Fruit fly (Drosophila melanogaster) whole organism, embryonic: ENCODE results near the gene ND-PDSW.

Source experiments
- Ada2b ChIP-seq: fragments of 200-800 bp; sonication (Bioruptor generic); IDR thresholded peaks from 2 replicates; pipeline ENCODE4 v1.3.6; 2022; ENCODE audit warnings: missing biosample characterization, missing genetic modification characterization
- Atf-2 ChIP-seq: fragments of 200-800 bp; sonication (Bioruptor generic); optimal IDR thresholded peaks from 2 replicates; lab custom pipeline; 2016; ENCODE audit warnings: missing biosample characterization, missing genetic modification characterization
- B-H2 ChIP-seq: fragments of 200-800 bp; sonication (Bioruptor generic); optimal IDR thresholded peaks from 2 replicates; lab custom pipeline; 2018; ENCODE audit warnings: missing biosample characterization, mild to moderate bottlenecking, missing genetic modification characterization
- BEAF-32 ChIP-seq: fragments of 200-800 bp; sonication (Bioruptor generic); optimal IDR thresholded peaks from 3 replicates; lab custom pipeline; 2017; ENCODE audit warnings: missing biosample characterization, missing genetic modification characterization, mild to moderate bottlenecking, moderate library complexity, missing genetic modification reagents
- CG11093 ChIP-seq: fragments of 200-800 bp; sonication (Bioruptor generic); IDR thresholded peaks from 3 replicates; pipeline ENCODE4 v1.3.6; 2022; ENCODE audit warnings: missing biosample characterization, missing genetic modification characterization
- CG12155 ChIP-seq: fragments of 200-800 bp; sonication (Bioruptor generic); optimal IDR thresholded peaks from 3 replicates; lab custom pipeline; 2016; ENCODE audit warnings: missing biosample characterization, missing genetic modification characterization
- CG14441 ChIP-seq: fragments of 200-800 bp; sonication (Bioruptor generic); IDR thresholded peaks from 2 replicates; pipeline ENCODE4 v1.3.6; 2022; ENCODE audit warnings: missing biosample characterization, missing genetic modification characterization
- CG15011 ChIP-seq: fragments of 200-800 bp; sonication (Bioruptor generic); optimal IDR thresholded peaks from 3 replicates; lab custom pipeline; 2018; ENCODE audit warnings: missing biosample characterization, mild to moderate bottlenecking, missing genetic modification characterization
- CG15479 ChIP-seq: fragments of 200-800 bp; sonication (Bioruptor generic); optimal IDR thresholded peaks from 3 replicates; lab custom pipeline; 2019; ENCODE audit warnings: missing biosample characterization, mild to moderate bottlenecking, missing genetic modification characterization, moderate library complexity
- CG18262 ChIP-seq: fragments of 200-800 bp; optimal IDR thresholded peaks from 3 replicates; lab custom pipeline; 2019; ENCODE audit warnings: missing biosample characterization, mild to moderate bottlenecking, missing genetic modification characterization, moderate library complexity
- CG18764 ChIP-seq: fragments of 200-800 bp; sonication (Bioruptor generic); optimal IDR thresholded peaks from 3 replicates; lab custom pipeline; 2016; ENCODE audit warnings: missing biosample characterization, missing genetic modification characterization
- CG2202 ChIP-seq: fragments of 200-800 bp; sonication (Bioruptor generic); optimal IDR thresholded peaks from 2 replicates; lab custom pipeline; 2018; ENCODE audit warnings: missing biosample characterization, mild to moderate bottlenecking, missing genetic modification characterization
- CG34224 ChIP-seq: fragments of 200-800 bp; sonication (Bioruptor generic); IDR thresholded peaks from 3 replicates; pipeline ENCODE4 v1.3.6; 2022; ENCODE audit warnings: missing biosample characterization, missing genetic modification characterization; ENCODE audit not compliant: partially characterized antibody
- CG34376 ChIP-seq: fragments of 200-800 bp; sonication (Bioruptor generic); optimal IDR thresholded peaks from 2 replicates; lab custom pipeline; 2018; ENCODE audit warnings: missing biosample characterization, mild to moderate bottlenecking, missing genetic modification characterization
- CG3847 ChIP-seq: fragments of 200-800 bp; sonication (Bioruptor generic); IDR thresholded peaks from 2 replicates; pipeline ENCODE4 v1.3.6; 2022; ENCODE audit warnings: missing biosample characterization, missing genetic modification characterization
- CG7271 ChIP-seq: fragments of 200-800 bp; sonication (Bioruptor generic); optimal IDR thresholded peaks from 2 replicates; lab custom pipeline; 2018; ENCODE audit warnings: missing biosample characterization, mild to moderate bottlenecking, missing genetic modification characterization, moderate library complexity
- CG7745 ChIP-seq: fragments of 200-800 bp; sonication (Bioruptor generic); optimal IDR thresholded peaks from 2 replicates; lab custom pipeline; 2018; ENCODE audit warnings: missing biosample characterization, mild to moderate bottlenecking, missing genetic modification characterization, moderate library complexity
- CG7786 ChIP-seq: fragments of 200-800 bp; sonication (Bioruptor generic); optimal IDR thresholded peaks from 2 replicates; lab custom pipeline; 2016; ENCODE audit warnings: missing biosample characterization, missing genetic modification characterization
- CTCF ChIP-seq: fragments of 200-800 bp; sonication (Bioruptor generic); optimal IDR thresholded peaks from 2 replicates; lab custom pipeline; 2017; ENCODE audit warnings: missing biosample characterization, mild to moderate bottlenecking, missing genetic modification characterization, moderate library complexity
- D19A ChIP-seq: fragments of 200-800 bp; optimal IDR thresholded peaks from 3 replicates; lab custom pipeline; 2019; ENCODE audit warnings: missing biosample characterization, mild to moderate bottlenecking, missing genetic modification characterization, moderate library complexity
- Dip2 ChIP-seq: fragments of 200-800 bp; sonication (Bioruptor generic); IDR thresholded peaks from 2 replicates; pipeline ENCODE4 v1.3.6; 2022; ENCODE audit warnings: missing biosample characterization, missing genetic modification characterization
- Fer2 ChIP-seq: fragments of 200-800 bp; sonication (Bioruptor generic); optimal IDR thresholded peaks from 2 replicates; lab custom pipeline; 2018; ENCODE audit warnings: missing biosample characterization, mild to moderate bottlenecking, missing genetic modification characterization, moderate library complexity
- Hsf ChIP-seq: fragments of 200-800 bp; sonication (Bioruptor generic); optimal IDR thresholded peaks from 3 replicates; lab custom pipeline; 2016; ENCODE audit warnings: missing biosample characterization, missing genetic modification characterization
- MESR4 ChIP-seq: fragments of 200-800 bp; sonication (Bioruptor generic); optimal IDR thresholded peaks from 2 replicates; lab custom pipeline; 2018; ENCODE audit warnings: missing biosample characterization, mild to moderate bottlenecking, missing genetic modification characterization, moderate library complexity
- Mad ChIP-seq: fragments of 200-800 bp; sonication (Bioruptor generic); optimal IDR thresholded peaks from 2 replicates; lab custom pipeline; 2016; ENCODE audit warnings: missing biosample characterization, missing genetic modification characterization
- Mrtf ChIP-seq: fragments of 200-800 bp; sonication (Bioruptor generic); IDR thresholded peaks from 3 replicates; pipeline ENCODE4 v1.3.6; 2022; ENCODE audit warnings: missing biosample characterization, missing genetic modification characterization
- Neu2 ChIP-seq: fragments of 200-800 bp; sonication (Bioruptor generic); optimal IDR thresholded peaks from 3 replicates; lab custom pipeline; 2016; ENCODE audit warnings: missing biosample characterization, missing genetic modification characterization, borderline replicate concordance
- Poxn ChIP-seq: fragments of 200-800 bp; sonication (Bioruptor generic); IDR thresholded peaks from 2 replicates; pipeline ENCODE4 v1.3.6; 2022; ENCODE audit warnings: missing biosample characterization, missing genetic modification characterization
- Ravus ChIP-seq: fragments of 200-800 bp; sonication (Bioruptor generic); IDR thresholded peaks from 2 replicates; pipeline ENCODE4 v1.3.6; 2022; ENCODE audit warnings: missing biosample characterization, missing genetic modification characterization
- Scr ChIP-seq: fragments of 200-800 bp; sonication (Bioruptor generic); IDR thresholded peaks from 2 replicates; pipeline ENCODE4 v1.3.6; 2022; ENCODE audit warnings: missing biosample characterization, missing genetic modification characterization; ENCODE audit not compliant: partially characterized antibody
- Side ChIP-seq: fragments of 200-800 bp; sonication (Bioruptor generic); optimal IDR thresholded peaks from 2 replicates; lab custom pipeline; 2016; ENCODE audit warnings: missing biosample characterization, missing genetic modification characterization
- al ChIP-seq: fragments of 200-800 bp; sonication (Bioruptor generic); IDR thresholded peaks from 2 replicates; pipeline ENCODE4 v1.3.6; 2022; ENCODE audit warnings: missing biosample characterization, missing genetic modification characterization
- amos ChIP-seq: fragments of 200-800 bp; sonication (Bioruptor generic); IDR thresholded peaks from 2 replicates; pipeline ENCODE4 v1.3.6; 2022; ENCODE audit warnings: missing biosample characterization, missing genetic modification characterization; ENCODE audit not compliant: partially characterized antibody
- da ChIP-seq: fragments of 200-800 bp; sonication (Bioruptor generic); optimal IDR thresholded peaks from 2 replicates; lab custom pipeline; 2016; ENCODE audit warnings: missing biosample characterization, missing genetic modification characterization
- fd102C ChIP-seq: fragments of 200-800 bp; sonication (Bioruptor generic); optimal IDR thresholded peaks from 2 replicates; lab custom pipeline; 2018; ENCODE audit warnings: missing biosample characterization, mild to moderate bottlenecking, missing genetic modification characterization, moderate library complexity
- fd96Cb ChIP-seq: fragments of 200-800 bp; sonication (Bioruptor generic); optimal IDR thresholded peaks from 2 replicates; lab custom pipeline; 2018; ENCODE audit warnings: missing biosample characterization, mild to moderate bottlenecking, missing genetic modification characterization, moderate library complexity
- gfzf ChIP-seq: fragments of 200-800 bp; sonication (Bioruptor generic); optimal IDR thresholded peaks from 2 replicates; lab custom pipeline; 2016; ENCODE audit warnings: missing biosample characterization, mild to moderate bottlenecking, missing genetic modification characterization, moderate library complexity
- lab ChIP-seq: fragments of 200-800 bp; sonication (Bioruptor generic); optimal IDR thresholded peaks from 3 replicates; lab custom pipeline; 2017; ENCODE audit warnings: missing biosample characterization, missing genetic modification characterization, mild to moderate bottlenecking, moderate library complexity, missing genetic modification reagents
- lmd ChIP-seq: fragments of 200-800 bp; sonication (Bioruptor generic); IDR thresholded peaks from 2 replicates; pipeline ENCODE4 v1.3.6; 2022; ENCODE audit warnings: missing biosample characterization, missing genetic modification characterization
- luna ChIP-seq: fragments of 200-800 bp; sonication (Bioruptor generic); optimal IDR thresholded peaks from 2 replicates; lab custom pipeline; 2016; ENCODE audit warnings: missing biosample characterization, missing genetic modification characterization
- mirr ChIP-seq: fragments of 200-800 bp; sonication (Bioruptor generic); optimal IDR thresholded peaks from 3 replicates; lab custom pipeline; 2018; ENCODE audit warnings: missing biosample characterization, mild to moderate bottlenecking, missing genetic modification characterization
- nerfin-2 ChIP-seq: fragments of 200-800 bp; sonication (Bioruptor generic); IDR thresholded peaks from 2 replicates; pipeline ENCODE4 v1.3.6; 2022; ENCODE audit warnings: missing biosample characterization, missing genetic modification characterization; ENCODE audit not compliant: partially characterized antibody
- pan ChIP-seq, 4 experiments: fragments of >200 bp in 3 of 4; fragments of 200-800 bp in 1 of 4; sonication (Bioruptor generic) in 1 of 4; optimal IDR thresholded peaks in 3 of 4; IDR thresholded peaks in 1 of 4; 2 replicates each; pipeline versions ENCODE4 v1.3.6 to Lab custom; 2017 to 2022; ENCODE audit warnings: missing biosample characterization in 2 of 4, missing genetic modification characterization in 2 of 4, mixed read lengths in 1 of 4
- row ChIP-seq: fragments of 200-800 bp; sonication (Bioruptor generic); IDR thresholded peaks from 3 replicates; pipeline ENCODE4 v1.3.6; 2022; ENCODE audit warnings: missing biosample characterization, missing genetic modification characterization
- sc ChIP-seq, 3 experiments: fragments of >200 bp in 2 of 3; fragments of 200-800 bp in 1 of 3; sonication (Bioruptor generic) in 1 of 3; optimal IDR thresholded peaks; 2 replicates in 2 of 3; 3 replicates in 1 of 3; lab custom pipeline; 2017; ENCODE audit warnings: mild to moderate bottlenecking in 1 of 3, missing biosample characterization in 1 of 3, missing genetic modification characterization in 1 of 3, missing genetic modification reagents in 1 of 3
- stc ChIP-seq: fragments of 200-800 bp; sonication (Bioruptor generic); IDR thresholded peaks from 2 replicates; pipeline ENCODE4 v1.3.6; 2022; ENCODE audit warnings: missing biosample characterization, missing genetic modification characterization
- tgo ChIP-seq: fragments of 200-800 bp; sonication (Bioruptor generic); IDR thresholded peaks from 3 replicates; pipeline ENCODE4 v1.3.6; 2022; ENCODE audit warnings: missing biosample characterization, missing genetic modification characterization
- trh ChIP-seq: fragments of 200-800 bp; sonication (Bioruptor generic); optimal IDR thresholded peaks from 2 replicates; lab custom pipeline; 2016; ENCODE audit warnings: missing biosample characterization, missing genetic modification characterization
- tx ChIP-seq: fragments of 200-800 bp; sonication (Bioruptor generic); optimal IDR thresholded peaks from 2 replicates; lab custom pipeline; 2016; ENCODE audit warnings: missing biosample characterization, missing genetic modification characterization

Gene ND-PDSW

dm6 chr2L:3465918-3466727, at the start of gene ND-PDSW, which contains the start of gene msl-2 (continued):
- TF ChIP-seq CG2202 (no peak), lab (GFP tag; lab: Kevin White, UChicago) (no peak), CG18764 (GFP tag; lab: Kevin White, UChicago) (no peak), trh (no peak), CG18262 (tag; lab: Kevin White, UChicago) (no peak), Neu2 (GFP tag; lab: Kevin White, UChicago) (no peak), Hsf (GFP tag; lab: Kevin White, UChicago) (no peak), luna (no peak), nerfin-2 (GFP tag; lab: Robert Waterston, UW) (no peak), Dip2 (GFP tag; lab: Robert Waterston, UW) (no peak), row (GFP tag; lab: Robert Waterston, UW) (no peak), sc (optimal IDR thresholded peaks at IDR 0.05; lab: Kevin White, UChicago) (no peak), sc (GFP tag; optimal IDR thresholded peaks at IDR 0.05; lab: Kevin White, UChicago) (no peak), D19A (tag; lab: Kevin White, UChicago) (no peak), CG7786 (GFP tag; lab: Kevin White, UChicago) (no peak), tx (GFP tag; lab: Kevin White, UChicago) (no peak), Mrtf (no peak), CG15011 (GFP tag; lab: Kevin White, UChicago) (no peak), Mad (GFP tag; lab: Kevin White, UChicago) (no peak), fd96Cb (tag; lab: Kevin White, UChicago) (no peak), CG12155 (GFP tag; lab: Kevin White, UChicago) (no peak), Fer2 (tag; lab: Kevin White, UChicago) (no peak), CG34376 (GFP tag; lab: Kevin White, UChicago) (no peak), CG7271 (tag; lab: Kevin White, UChicago) (no peak), Scr (GFP tag; lab: Robert Waterston, UW) (0 out of 2 replicates have a peak, but pooled peaks have one; percentile 16), Atf-2 (no peak), Side (GFP tag; lab: Kevin White, UChicago) (no peak), gfzf (GFP tag; lab: Kevin White, UChicago) (peak; percentile 98), Ravus (GFP tag; lab: Robert Waterston, UW) (no peak), mirr (GFP tag; lab: Kevin White, UChicago) (no peak), CG34224 (0 out of 3 replicates have a peak, but pooled peaks have one; percentile 10), pan (optimal IDR thresholded peaks at IDR 0.05; lab: Kevin White, UChicago) (no peak), pan (GFP tag; optimal IDR thresholded peaks at IDR 0.05 in 1 of 2, IDR thresholded peaks at IDR 0.05 in 1 of 2) (no peak), fd102C (no peak), CG14441 (no peak), CG11093 (GFP tag; lab: Robert Waterston, UW) (no peak), CG3847 (GFP tag; lab: Robert Waterston, UW) (no peak; the same call in 1 of the 2 replicates), tgo (no peak), da (GFP tag; lab: Kevin White, UChicago) (no peak), CTCF (peak; percentile 14), B-H2 (no peak), MESR4 (GFP tag; lab: Kevin White, UChicago) (peak; percentile 37), BEAF-32 (GFP tag; lab: Kevin White, UChicago) (peak; percentile 42), Poxn (GFP tag; lab: Robert Waterston, UW) (no peak), amos (peak; percentile 7; the same call in 1 of the 2 replicates), CG7745 (tag; lab: Kevin White, UChicago) (no peak), stc (no peak), lmd (GFP tag; lab: Robert Waterston, UW) (no peak), al (GFP tag; lab: Robert Waterston, UW) (no peak), Ada2b (no peak), CG15479 (GFP tag; lab: Kevin White, UChicago) (peak; percentile 5)
